Worm (Caenorhabditis elegans) whole organism, L4/young adult: Measurements from ENCODE around the gene T22E5.1.

ENCODE experiments used
- W03F9.2 ChIP-seq: fragments of 150-350 bp; optimal IDR thresholded peaks from 2 replicates; lab custom pipeline; 2014; ENCODE audit warnings: missing biosample characterization, missing genetic modification characterization
- dao-5 ChIP-seq: sonication (generic microtip); optimal IDR thresholded peaks from 2 replicates; lab custom pipeline; 2016; ENCODE audit warnings: missing genotype, missing genetic modification characterization, moderate library complexity, missing compliant biosample characterization
- him-1 ChIP-seq: sonication (generic microtip); optimal IDR thresholded peaks from 2 replicates; lab custom pipeline; 2016; ENCODE audit warnings: missing genotype, missing genetic modification reagents, missing genetic modification characterization, missing compliant biosample characterization

Gene T22E5.1

DNA sequence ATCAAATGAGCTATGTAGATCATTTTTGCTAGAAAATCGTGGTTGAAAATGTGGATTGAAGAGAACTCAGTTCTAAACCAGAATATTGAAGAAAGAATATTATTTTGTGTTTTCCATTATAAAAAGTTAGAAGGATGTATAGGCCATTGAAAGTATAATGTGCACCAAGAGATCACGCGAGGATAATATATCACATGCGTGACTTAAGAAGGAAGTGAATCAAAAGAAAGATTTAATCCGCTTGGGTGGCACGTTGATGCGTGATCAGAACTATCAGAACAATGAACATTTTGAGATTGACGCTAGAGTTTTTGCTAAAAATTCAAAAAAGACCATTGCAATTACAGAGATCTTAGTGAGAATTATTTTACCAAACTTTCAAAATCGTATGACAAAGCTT is 23.1 kb downstream of the T22E5.1 start:
- TF ChIP-seq him-1: no peak
- TF ChIP-seq W03F9.2 (tag; lab: Kevin White, UChicago): no peak
- no peak for TF ChIP-seq dao-5 (tag; lab: Kevin White, UChicago)

DNA sequence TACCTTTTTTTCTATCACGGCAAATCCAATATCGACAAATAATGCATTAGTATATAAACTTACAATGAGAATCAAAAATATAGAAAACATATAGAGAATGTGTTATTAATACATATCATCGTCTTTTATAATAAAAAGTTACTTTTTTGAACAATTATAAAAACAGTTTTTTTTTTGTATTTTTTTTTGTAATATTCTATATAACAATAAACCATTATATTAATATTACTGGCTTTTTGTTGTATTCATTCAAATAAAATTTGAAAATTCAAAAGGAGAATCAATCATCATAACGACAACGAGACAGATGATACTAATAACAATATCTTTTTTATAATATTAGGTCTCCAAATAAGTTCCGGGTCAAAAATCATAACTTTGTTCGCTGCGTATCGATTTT is 24.9 kb downstream of the T22E5.1 start, which contains the start of gene K10C2.8:
K10C2.8 (minus strand) TSS at position 101 of the 400 bp plus-strand sequence.
- no peak for TF ChIP-seq him-1
- TF ChIP-seq W03F9.2 (tag; lab: Kevin White, UChicago): no peak
- no peak for TF ChIP-seq dao-5 (tag; lab: Kevin White, UChicago)

DNA sequence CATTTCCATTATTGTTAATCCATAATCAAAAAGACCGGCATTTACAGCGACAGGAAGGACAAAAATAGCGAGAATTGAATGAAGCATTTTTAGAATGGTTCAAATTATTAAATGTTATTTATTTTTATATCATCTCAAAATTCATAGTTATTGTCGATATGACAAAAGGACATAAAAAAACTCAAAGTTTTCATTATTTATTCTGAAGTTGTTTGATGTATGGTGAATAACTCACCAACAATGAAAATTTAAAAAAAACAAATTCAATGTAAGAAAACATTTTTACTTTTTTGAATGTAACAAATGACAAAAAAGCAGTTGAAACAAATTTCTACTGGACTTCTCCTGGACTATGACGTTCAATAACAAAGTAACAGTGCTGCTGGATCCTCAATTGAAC is 27.8 kb downstream of the T22E5.1 start, which contains the start of gene K10C2.14:
K10C2.14 (minus strand) TSS at position 101 of the 400 bp plus-strand sequence.
- TF ChIP-seq him-1 (no peak), dao-5 (tag; lab: Kevin White, UChicago) (no peak), W03F9.2 (tag; lab: Kevin White, UChicago) (no peak)

DNA sequence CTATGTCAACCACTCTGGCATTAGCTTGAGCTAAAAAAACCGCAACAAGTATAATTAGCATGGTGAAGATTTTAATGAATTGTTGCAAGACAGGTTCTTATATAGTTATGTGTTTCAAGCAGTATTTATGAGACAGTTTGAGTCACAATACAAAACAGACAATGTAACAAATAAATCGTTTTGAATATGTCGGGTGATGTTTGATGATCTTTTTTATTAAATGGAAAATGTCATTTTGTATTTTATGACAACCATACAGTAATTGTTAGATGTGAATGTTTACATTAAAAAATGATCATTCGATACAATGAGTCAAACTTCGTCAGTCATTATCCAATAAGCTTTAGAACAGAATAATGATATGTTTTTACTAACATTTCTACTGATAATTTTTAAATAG is 30.7 kb downstream of the T22E5.1 start, which contains the start of gene K10C2.7:
K10C2.7 (minus strand) TSS at position 101 of the 400 bp plus-strand sequence.
- no peak for TF ChIP-seq W03F9.2 (tag; lab: Kevin White, UChicago)
- no peak for TF ChIP-seq dao-5 (tag; lab: Kevin White, UChicago)

DNA sequence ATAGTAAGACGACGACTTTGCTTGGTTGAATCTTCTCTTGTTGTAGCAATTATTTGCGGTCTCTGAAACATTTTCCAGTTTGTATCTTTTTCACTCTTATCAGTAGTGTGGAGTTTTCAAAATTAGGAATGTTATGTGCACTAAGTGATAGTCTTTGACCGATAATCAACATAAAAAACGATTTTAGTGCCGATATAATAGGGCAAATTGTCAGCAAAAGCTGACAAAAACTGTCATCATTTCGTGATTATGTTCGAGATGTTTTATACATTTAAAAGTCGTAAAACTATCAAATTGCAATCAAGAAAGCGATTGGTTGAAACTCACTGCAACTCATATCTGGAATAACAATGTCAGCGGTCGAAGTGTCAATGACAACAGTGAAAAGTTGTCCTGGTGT is 32.6 kb downstream of the T22E5.1 start:
- no peak for TF ChIP-seq W03F9.2 (tag; lab: Kevin White, UChicago)

DNA sequence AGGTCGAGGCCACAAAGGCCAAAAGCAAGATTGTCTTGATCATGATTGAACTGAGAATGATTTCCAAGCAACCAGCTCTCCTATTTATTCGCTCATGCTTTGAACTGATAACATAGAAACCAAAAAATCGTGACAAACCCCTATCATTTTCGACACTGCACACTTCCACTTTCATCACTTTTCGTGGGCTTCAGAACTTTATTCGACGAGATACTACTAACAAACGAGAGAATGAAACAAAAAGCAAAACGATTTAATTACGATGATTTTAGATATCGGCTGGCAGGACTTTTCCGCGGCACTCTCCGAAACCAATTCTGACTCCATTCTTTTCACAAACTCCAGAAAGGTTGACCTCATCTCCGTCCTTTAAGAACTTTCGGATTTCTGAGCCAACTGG is 33.9 kb downstream of the T22E5.1 start, which contains the start of gene asp-14:
asp-14 (minus strand) TSS at position 101 of the 400 bp plus-strand sequence.
- TF ChIP-seq dao-5 (tag; lab: Kevin White, UChicago) (no peak), him-1 (no peak), W03F9.2 (tag; lab: Kevin White, UChicago) (no peak)

DNA sequence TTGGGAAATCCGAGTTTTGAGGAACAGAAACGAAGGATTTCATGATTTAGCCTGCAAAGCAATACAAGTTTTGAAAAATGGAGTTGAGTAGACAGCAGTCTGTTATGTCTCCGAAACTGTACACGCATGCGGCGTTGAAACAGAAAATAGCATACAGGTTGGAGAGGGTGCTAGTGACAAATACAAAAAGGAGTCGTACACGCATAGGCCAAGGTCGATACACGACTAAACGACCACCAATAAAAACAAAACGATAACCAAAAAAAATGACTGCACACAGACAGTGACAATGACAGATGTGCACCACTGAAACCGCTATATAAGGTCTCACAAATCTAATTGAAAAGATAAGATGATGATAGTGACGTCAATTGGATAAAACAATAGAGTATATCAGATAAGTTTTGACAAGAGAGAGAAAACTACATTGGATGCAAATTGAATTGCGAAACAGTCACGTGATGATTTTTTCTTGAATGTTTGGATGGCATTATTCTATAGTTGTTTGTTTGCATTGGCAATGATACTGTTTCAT is 36.3 kb downstream of the T22E5.1 start, which contains the start of gene fah-1:
fah-1 (minus strand) TSS at position 51 of the 535 bp plus-strand sequence.
- TF ChIP-seq dao-5 (tag; lab: Kevin White, UChicago): no peak
- no peak for TF ChIP-seq him-1
- no peak for TF ChIP-seq W03F9.2 (tag; lab: Kevin White, UChicago)

DNA sequence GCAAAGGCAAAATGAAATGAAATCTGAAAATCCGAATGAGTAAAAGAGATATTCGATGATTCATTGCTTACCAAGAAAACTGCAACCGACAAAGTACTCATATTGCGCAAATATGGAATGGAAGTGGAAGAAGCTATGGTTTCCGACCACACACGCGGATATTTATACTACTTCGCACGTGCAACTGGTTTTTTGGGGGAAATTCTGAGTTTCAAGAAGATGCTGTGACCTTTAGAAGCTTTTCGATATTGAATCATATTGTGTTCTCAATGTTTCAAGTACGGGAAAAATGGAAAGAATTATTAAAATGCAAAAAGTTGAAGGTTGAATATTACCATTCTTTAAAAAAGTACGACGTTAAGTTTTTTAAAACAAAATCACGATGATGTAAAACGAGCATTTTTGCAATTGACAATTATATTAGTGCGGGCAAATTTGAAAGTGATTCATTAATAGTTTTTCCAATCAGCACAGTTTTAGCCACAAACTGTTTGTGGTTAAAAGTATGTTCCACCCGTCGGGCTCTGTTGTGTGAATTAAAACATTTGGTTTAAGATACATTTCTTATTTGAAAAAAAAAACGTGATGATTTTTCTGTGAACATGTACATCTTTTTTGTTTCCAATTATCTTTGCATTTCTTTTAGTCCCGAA is 38.3 kb downstream of the T22E5.1 start, which contains the start of the genes grl-6 and K10C2.6:
grl-6 (minus strand) TSS at position 101 of the 653 bp plus-strand sequence.
K10C2.6 (plus strand) TSS at position 603 of the 653 bp plus-strand sequence.
- TF ChIP-seq W03F9.2 (tag; lab: Kevin White, UChicago) (no peak), dao-5 (tag; lab: Kevin White, UChicago) (no peak), him-1 (no peak)

DNA sequence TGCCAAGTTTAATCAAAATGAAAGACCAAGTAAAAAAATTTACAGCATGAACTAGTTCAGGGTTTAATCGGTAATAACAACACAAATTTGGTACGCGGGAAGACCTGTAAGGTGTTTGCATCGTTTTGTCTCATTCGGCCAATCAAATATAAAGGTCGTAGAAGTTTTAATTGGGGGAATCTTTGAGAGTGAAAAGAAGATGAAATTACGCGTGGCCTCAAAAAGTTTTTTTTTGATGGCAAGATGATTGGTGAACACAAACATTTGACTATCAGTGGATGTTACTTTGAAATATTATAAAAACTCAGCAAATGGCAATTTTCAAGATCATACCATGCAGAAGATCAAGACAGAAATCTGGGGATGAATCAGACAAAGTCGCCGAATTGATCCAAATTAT is 42.5 kb downstream of the T22E5.1 start, which contains the start of gene nas-33:
nas-33 (minus strand) TSS at position 101 of the 400 bp plus-strand sequence.
- TF ChIP-seq dao-5 (tag; lab: Kevin White, UChicago): no peak
- no peak for TF ChIP-seq him-1
- no peak for TF ChIP-seq W03F9.2 (tag; lab: Kevin White, UChicago)

DNA sequence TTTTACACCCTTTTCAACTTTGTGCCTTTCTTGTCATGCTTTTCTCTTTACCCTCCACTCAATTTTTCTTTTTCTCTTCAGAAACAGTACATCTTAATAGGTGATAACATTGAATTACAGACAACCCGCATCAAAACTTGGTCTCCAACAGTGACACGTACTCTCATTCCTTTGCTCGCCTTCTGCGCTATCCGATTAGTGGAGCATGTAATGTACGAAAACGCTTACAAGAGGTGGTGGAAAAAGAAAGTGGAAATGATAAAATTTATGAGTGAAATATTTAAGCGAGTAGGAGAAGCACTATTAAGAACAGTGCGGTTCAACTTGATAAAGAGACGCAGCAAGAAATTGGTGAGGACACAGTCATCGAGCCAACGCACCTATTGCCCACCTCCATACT is 43.9 kb downstream of the T22E5.1 start, which contains the start of gene pept-1:
pept-1 (plus strand) TSS at position 306 of the 400 bp plus-strand sequence.
- TF ChIP-seq W03F9.2 (tag; lab: Kevin White, UChicago): no peak
- no peak for TF ChIP-seq dao-5 (tag; lab: Kevin White, UChicago)
- no peak for TF ChIP-seq him-1

DNA sequence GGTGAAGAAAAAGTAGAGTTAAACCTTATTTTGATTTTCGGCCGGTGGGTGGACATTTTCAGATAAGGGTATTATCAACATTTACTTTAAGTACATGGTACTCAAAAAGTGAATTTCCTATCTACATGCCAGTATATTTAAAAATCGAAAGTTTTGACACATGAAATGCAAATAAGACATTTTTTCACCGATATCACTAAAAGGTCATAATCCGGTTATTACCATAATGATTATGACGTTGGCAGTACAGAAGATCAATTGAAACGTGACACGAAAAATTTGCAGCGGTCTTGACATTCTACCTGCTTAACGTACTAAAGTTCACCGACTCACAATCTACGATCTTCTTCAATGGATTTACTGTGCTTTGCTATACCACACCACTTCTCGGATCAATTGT is 45.3 kb downstream of the T22E5.1 start:
- TF ChIP-seq dao-5 (tag; lab: Kevin White, UChicago) (no peak), him-1 (no peak), W03F9.2 (tag; lab: Kevin White, UChicago) (no peak)

DNA sequence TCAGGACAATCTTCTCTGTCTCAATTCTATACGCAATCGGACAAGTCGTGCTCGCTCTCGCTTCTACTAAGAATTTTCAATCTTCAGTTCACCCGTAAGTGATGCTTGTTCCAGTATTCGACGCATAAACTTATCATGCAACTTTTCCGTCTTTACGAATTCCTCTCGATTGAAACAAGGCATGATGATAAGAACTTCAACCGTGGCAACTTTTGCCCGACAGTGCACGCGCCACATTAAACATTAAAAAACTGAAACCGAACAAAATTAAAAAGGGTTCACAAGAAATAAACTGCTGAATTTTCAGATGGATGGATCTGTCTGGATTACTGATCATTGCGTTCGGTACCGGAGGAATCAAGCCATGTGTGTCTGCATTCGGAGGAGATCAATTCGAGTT is 45.8 kb downstream of the T22E5.1 start:
- TF ChIP-seq him-1 (no peak), W03F9.2 (tag; lab: Kevin White, UChicago) (no peak), dao-5 (tag; lab: Kevin White, UChicago) (no peak)

DNA sequence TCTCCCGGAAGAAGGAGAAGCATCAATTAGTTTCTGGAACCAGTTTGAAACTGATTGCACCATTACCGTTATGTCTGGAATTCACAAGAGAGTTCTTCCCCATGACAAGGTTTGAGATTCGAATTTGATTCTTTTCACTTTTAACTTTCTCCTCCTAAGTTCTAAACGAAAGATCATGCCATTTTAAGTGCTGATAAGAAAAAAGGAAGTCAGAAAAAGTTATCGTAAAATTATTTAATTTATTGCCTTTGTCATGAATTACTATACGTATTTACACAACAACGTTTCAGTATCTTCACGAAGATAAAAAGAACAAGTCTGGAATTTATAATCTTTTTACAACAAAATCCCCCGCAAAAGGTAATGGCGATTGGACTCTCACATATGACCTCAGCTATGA is 47.4 kb downstream of the T22E5.1 start:
- TF ChIP-seq dao-5 (tag; lab: Kevin White, UChicago): no peak
- no peak for TF ChIP-seq W03F9.2 (tag; lab: Kevin White, UChicago)
- no peak for TF ChIP-seq him-1

DNA sequence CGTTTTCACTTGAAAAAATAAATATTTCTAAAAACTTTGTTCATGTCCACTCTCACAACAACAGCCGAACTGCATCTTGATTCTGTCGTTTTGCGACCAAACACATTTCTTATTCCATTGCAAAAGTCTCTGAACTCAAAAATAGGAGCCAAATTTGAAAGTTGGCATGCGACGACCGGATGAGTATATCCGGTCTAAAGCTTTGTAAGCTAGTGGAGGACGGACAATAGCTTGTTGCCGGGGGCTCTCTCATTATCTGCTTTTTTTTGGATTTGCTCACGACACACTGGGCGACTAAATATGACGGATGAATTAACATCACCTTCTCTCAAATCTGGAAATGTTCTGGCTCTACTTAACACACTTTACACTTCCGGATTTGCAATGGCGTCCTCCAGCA is 49.1 kb downstream of the T22E5.1 start, which contains the start of gene K04E7.1:
K04E7.1 (plus strand) TSS at position 301 of the 400 bp plus-strand sequence.
- no peak for TF ChIP-seq W03F9.2 (tag; lab: Kevin White, UChicago)
